Fruit fly (Drosophila melanogaster) whole organism, embryonic: ENCODE results near the gene lqfR.

Experiments
- B-H1 ChIP-seq: fragments of 200-800 bp; sonication (Bioruptor generic); IDR thresholded peaks from 3 replicates; pipeline ENCODE4 v1.3.6; 2022; ENCODE audit warnings: missing biosample characterization, missing genetic modification characterization
- CG10462 ChIP-seq: fragments of 200-800 bp; sonication (Bioruptor generic); optimal IDR thresholded peaks from 2 replicates; lab custom pipeline; 2016; ENCODE audit warnings: missing biosample characterization, missing genetic modification characterization
- CG10565 ChIP-seq: fragments of 200-800 bp; sonication (Bioruptor generic); optimal IDR thresholded peaks from 3 replicates; lab custom pipeline; 2016; ENCODE audit warnings: missing biosample characterization, mild to moderate bottlenecking, missing genetic modification characterization
- CG12219 ChIP-seq: fragments of 200-800 bp; sonication (Bioruptor generic); optimal IDR thresholded peaks from 3 replicates; lab custom pipeline; 2018; ENCODE audit warnings: missing biosample characterization, mild to moderate bottlenecking, missing genetic modification characterization
- CG13894 ChIP-seq: fragments of 200-800 bp; sonication (Bioruptor generic); optimal IDR thresholded peaks from 3 replicates; lab custom pipeline; 2018; ENCODE audit warnings: missing biosample characterization, mild to moderate bottlenecking, missing genetic modification characterization, moderate library complexity
- CG1603 ChIP-seq: fragments of 200-800 bp; sonication (Bioruptor generic); optimal IDR thresholded peaks from 2 replicates; lab custom pipeline; 2019; ENCODE audit warnings: missing biosample characterization, mild to moderate bottlenecking, missing genetic modification characterization, moderate library complexity
- CG16815 ChIP-seq: fragments of 200-800 bp; sonication (Bioruptor generic); optimal IDR thresholded peaks from 3 replicates; lab custom pipeline; 2017; ENCODE audit warnings: missing biosample characterization, mild to moderate bottlenecking, missing genetic modification characterization
- CG17186 ChIP-seq: fragments of 200-800 bp; sonication (Bioruptor generic); optimal IDR thresholded peaks from 3 replicates; lab custom pipeline; 2017; ENCODE audit warnings: missing biosample characterization, missing genetic modification reagents, missing genetic modification characterization
- CG17359 ChIP-seq: fragments of 200-800 bp; sonication (Bioruptor generic); optimal IDR thresholded peaks from 3 replicates; lab custom pipeline; 2018; ENCODE audit warnings: missing biosample characterization, mild to moderate bottlenecking, missing genetic modification characterization, moderate library complexity
- CG18262 ChIP-seq: fragments of 200-800 bp; optimal IDR thresholded peaks from 3 replicates; lab custom pipeline; 2019; ENCODE audit warnings: missing biosample characterization, mild to moderate bottlenecking, missing genetic modification characterization, moderate library complexity
- CG2202 ChIP-seq: fragments of 200-800 bp; sonication (Bioruptor generic); optimal IDR thresholded peaks from 2 replicates; lab custom pipeline; 2018; ENCODE audit warnings: missing biosample characterization, mild to moderate bottlenecking, missing genetic modification characterization
- CG31365 ChIP-seq: fragments of 200-800 bp; sonication (Bioruptor generic); optimal IDR thresholded peaks from 2 replicates; lab custom pipeline; 2018; ENCODE audit warnings: missing biosample characterization, mild to moderate bottlenecking, missing genetic modification characterization
- CG3163 ChIP-seq: fragments of 200-800 bp; sonication (Bioruptor generic); optimal IDR thresholded peaks from 3 replicates; lab custom pipeline; 2016; ENCODE audit warnings: missing biosample characterization, missing genetic modification characterization
- CG4707 ChIP-seq: fragments of 200-800 bp; sonication (Bioruptor generic); optimal IDR thresholded peaks from 2 replicates; lab custom pipeline; 2018; ENCODE audit warnings: missing biosample characterization, mild to moderate bottlenecking, missing genetic modification characterization, moderate library complexity
- CG6654 ChIP-seq: fragments of 200-800 bp; sonication (Bioruptor generic); optimal IDR thresholded peaks from 2 replicates; lab custom pipeline; 2017; ENCODE audit warnings: missing biosample characterization, mild to moderate bottlenecking, missing genetic modification characterization
- CG6791 ChIP-seq: fragments of 200-800 bp; sonication (Bioruptor generic); IDR thresholded peaks from 3 replicates; pipeline ENCODE4 v1.3.6; 2022; ENCODE audit warnings: missing biosample characterization, missing genetic modification characterization; ENCODE audit not compliant: partially characterized antibody
- CG7786 ChIP-seq: fragments of 200-800 bp; sonication (Bioruptor generic); optimal IDR thresholded peaks from 2 replicates; lab custom pipeline; 2016; ENCODE audit warnings: missing biosample characterization, missing genetic modification characterization
- CG7963 ChIP-seq: fragments of 200-800 bp; sonication (Bioruptor generic); IDR thresholded peaks from 3 replicates; pipeline ENCODE4 v1.3.6; 2022; ENCODE audit warnings: missing biosample characterization, missing genetic modification characterization; ENCODE audit not compliant: partially characterized antibody
- CG8359 ChIP-seq: fragments of 200-800 bp; sonication (Bioruptor generic); optimal IDR thresholded peaks from 2 replicates; lab custom pipeline; 2017; ENCODE audit warnings: missing biosample characterization, mild to moderate bottlenecking, missing genetic modification characterization, borderline replicate concordance
- CG9817 ChIP-seq: fragments of 200-800 bp; sonication (Bioruptor generic); optimal IDR thresholded peaks from 2 replicates; lab custom pipeline; 2018; ENCODE audit warnings: missing biosample characterization, mild to moderate bottlenecking, missing genetic modification characterization, moderate library complexity
- Dref ChIP-seq: fragments of 200-800 bp; sonication (Bioruptor generic); IDR thresholded peaks from 2 replicates; pipeline ENCODE4 v1.3.6; 2022; ENCODE audit warnings: missing biosample characterization, missing genetic modification characterization
- Fer3 ChIP-seq: fragments of 200-800 bp; sonication (Bioruptor generic); optimal IDR thresholded peaks from 2 replicates; lab custom pipeline; 2018; ENCODE audit warnings: missing biosample characterization, mild to moderate bottlenecking, missing genetic modification characterization, moderate library complexity
- Gug ChIP-seq: fragments of 200-800 bp; sonication (Bioruptor generic); IDR thresholded peaks from 4 replicates; pipeline ENCODE4 v1.3.6; 2022; ENCODE audit warnings: missing biosample characterization, missing genetic modification characterization
- Hand ChIP-seq: fragments of 200-800 bp; sonication (Bioruptor generic); optimal IDR thresholded peaks from 2 replicates; lab custom pipeline; 2017; ENCODE audit warnings: mild to moderate bottlenecking, missing biosample characterization, missing genetic modification reagents, missing genetic modification characterization
- HmgD ChIP-seq: fragments of 200-800 bp; sonication (Bioruptor generic); optimal IDR thresholded peaks from 3 replicates; lab custom pipeline; 2016; ENCODE audit warnings: missing biosample characterization, missing genetic modification characterization
- HmgZ ChIP-seq: fragments of 200-800 bp; sonication (Bioruptor generic); optimal IDR thresholded peaks from 2 replicates; lab custom pipeline; 2018; ENCODE audit warnings: missing biosample characterization, mild to moderate bottlenecking, missing genetic modification characterization
- Hr3 ChIP-seq: fragments of 200-800 bp; sonication (Bioruptor generic); optimal IDR thresholded peaks from 3 replicates; lab custom pipeline; 2016; ENCODE audit warnings: missing biosample characterization, missing genetic modification characterization
- Kr ChIP-seq: fragments of 200-800 bp; sonication (Bioruptor generic); optimal IDR thresholded peaks from 2 replicates; lab custom pipeline; 2017; ENCODE audit warnings: missing biosample characterization, mild to moderate bottlenecking, missing genetic modification characterization
- Max ChIP-seq: fragments of 200-800 bp; sonication (Bioruptor generic); optimal IDR thresholded peaks from 2 replicates; lab custom pipeline; 2016; ENCODE audit warnings: missing biosample characterization, mild to moderate bottlenecking, missing genetic modification characterization
- Med ChIP-seq: fragments of 200-800 bp; sonication (Bioruptor generic); peaks from one replicate; lab custom pipeline; 2016; ENCODE audit warnings: missing biosample characterization, missing genetic modification characterization, mild to moderate bottlenecking, inconsistent platforms, moderate library complexity
- Mrtf ChIP-seq: fragments of 200-800 bp; sonication (Bioruptor generic); IDR thresholded peaks from 3 replicates; pipeline ENCODE4 v1.3.6; 2022; ENCODE audit warnings: missing biosample characterization, missing genetic modification characterization
- YL-1 ChIP-seq: fragments of 200-800 bp; sonication (Bioruptor generic); optimal IDR thresholded peaks from 3 replicates; lab custom pipeline; 2017; ENCODE audit warnings: missing biosample characterization, mild to moderate bottlenecking, missing genetic modification characterization
- ato ChIP-seq: fragments of 200-800 bp; sonication (Bioruptor generic); IDR thresholded peaks from 2 replicates; pipeline ENCODE4 v1.3.6; 2022; ENCODE audit warnings: missing biosample characterization, missing genetic modification characterization; ENCODE audit not compliant: partially characterized antibody
- bigmax ChIP-seq: fragments of 200-800 bp; sonication (Bioruptor generic); optimal IDR thresholded peaks from 2 replicates; lab custom pipeline; 2018; ENCODE audit warnings: missing biosample characterization, mild to moderate bottlenecking, missing genetic modification characterization
- cas ChIP-seq: fragments of 200-800 bp; sonication (Bioruptor generic); IDR thresholded peaks from 2 replicates; pipeline ENCODE4 v1.3.6; 2022; ENCODE audit warnings: missing biosample characterization, missing genetic modification characterization
- chif ChIP-seq, 2 experiments: fragments of 200-800 bp; sonication (Bioruptor generic); optimal IDR thresholded peaks; 3 replicates each; lab custom pipeline; 2016; ENCODE audit warnings: missing biosample characterization in 2 of 2, missing genetic modification characterization in 2 of 2
- chm ChIP-seq: fragments of 200-800 bp; sonication (Bioruptor generic); IDR thresholded peaks from 2 replicates; pipeline ENCODE4 v1.3.6; 2022; ENCODE audit warnings: missing biosample characterization, missing genetic modification characterization
- ci ChIP-seq: fragments of 200-800 bp; sonication (Bioruptor generic); IDR thresholded peaks from 3 replicates; pipeline ENCODE4 v1.3.6; 2022; ENCODE audit warnings: missing biosample characterization, missing genetic modification characterization
- dimm ChIP-seq: fragments of 200-800 bp; sonication (Bioruptor generic); IDR thresholded peaks from 2 replicates; pipeline ENCODE4 v1.3.6; 2022; ENCODE audit warnings: missing biosample characterization, missing genetic modification characterization
- gce ChIP-seq: fragments of 200-800 bp; sonication (Bioruptor generic); IDR thresholded peaks from 3 replicates; pipeline ENCODE4 v1.3.6; 2022; ENCODE audit warnings: missing biosample characterization, missing genetic modification characterization
- h ChIP-seq: fragments of >200 bp; optimal IDR thresholded peaks from 2 replicates; lab custom pipeline; 2017
- jumu ChIP-seq: fragments of 200-800 bp; sonication (Bioruptor generic); optimal IDR thresholded peaks from 3 replicates; lab custom pipeline; 2016; ENCODE audit warnings: missing biosample characterization, missing genetic modification characterization
- maf-S ChIP-seq: fragments of 200-800 bp; sonication (Bioruptor generic); optimal IDR thresholded peaks from 2 replicates; lab custom pipeline; 2016; ENCODE audit warnings: missing biosample characterization, missing genetic modification characterization
- org-1 ChIP-seq: fragments of 200-800 bp; sonication (Bioruptor generic); optimal IDR thresholded peaks from 2 replicates; lab custom pipeline; 2017; ENCODE audit warnings: missing biosample characterization, missing genetic modification characterization
- sisA ChIP-seq: fragments of 200-800 bp; sonication (Bioruptor generic); IDR thresholded peaks from 2 replicates; pipeline ENCODE4 v1.3.6; 2022; ENCODE audit warnings: missing biosample characterization, missing genetic modification characterization
- slbo ChIP-seq: fragments of 200-800 bp; sonication (Bioruptor generic); IDR thresholded peaks from 2 replicates; pipeline ENCODE4 v1.3.6; 2022; ENCODE audit warnings: missing biosample characterization, missing genetic modification characterization
- sna ChIP-seq: fragments of 200-800 bp; sonication (Bioruptor generic); IDR thresholded peaks from 2 replicates; pipeline ENCODE4 v1.3.6; 2022; ENCODE audit warnings: missing biosample characterization, missing genetic modification characterization; ENCODE audit not compliant: partially characterized antibody
- tll ChIP-seq, 2 experiments: fragments of 200-800 bp in 1 of 2; fragments of >200 bp in 1 of 2; sonication (Bioruptor generic) in 1 of 2; optimal IDR thresholded peaks; 2 replicates each; lab custom pipeline; 2017 to 2019; ENCODE audit warnings: missing biosample characterization in 2 of 2, missing genetic modification characterization in 2 of 2, mild to moderate bottlenecking in 1 of 2, moderate library complexity in 1 of 2
- twi ChIP-seq: fragments of 200-800 bp; optimal IDR thresholded peaks from 2 replicates; lab custom pipeline; 2019; ENCODE audit warnings: missing biosample characterization, mild to moderate bottlenecking, missing genetic modification characterization, moderate library complexity
- unpg ChIP-seq: fragments of 200-800 bp; sonication (Bioruptor generic); optimal IDR thresholded peaks from 3 replicates; lab custom pipeline; 2018; ENCODE audit warnings: missing biosample characterization, mild to moderate bottlenecking, missing genetic modification characterization, moderate library complexity
- zen ChIP-seq: fragments of 200-800 bp; sonication (Bioruptor generic); optimal IDR thresholded peaks from 3 replicates; lab custom pipeline; 2018; ENCODE audit warnings: missing biosample characterization, mild to moderate bottlenecking, missing genetic modification characterization, moderate library complexity

lqfR gene

dm6 chr3R:22375674-22376073, 35.4 kb upstream of the lqfR start, which contains the start of gene CG18596 (continued):
- TF ChIP-seq CG9817 (tag; lab: Kevin White, UChicago) (no peak), CG31365 (no peak), unpg (no peak), Mrtf (GFP tag; lab: Robert Waterston, UW) (no peak), sna (GFP tag; lab: Robert Waterston, UW) (peak; percentile 97), Gug (GFP tag; lab: Robert Waterston, UW) (no peak), h (lab: Kevin White, UChicago) (no peak), sisA (GFP tag; lab: Robert Waterston, UW) (no peak), CG4707 (GFP tag; lab: Kevin White, UChicago) (no peak), CG13894 (tag; lab: Kevin White, UChicago) (no peak), CG7963 (GFP tag; lab: Robert Waterston, UW) (peak; percentile 61; the same call in 1 of the 3 replicates), Max (no peak), CG12219 (no peak), HmgD (GFP tag; lab: Kevin White, UChicago) (no peak), cas (GFP tag; lab: Robert Waterston, UW) (no peak), maf-S (GFP tag; lab: Kevin White, UChicago) (no peak), CG17359 (no peak), CG3163 (GFP tag; lab: Kevin White, UChicago) (no peak), CG1603 (tag; lab: Kevin White, UChicago) (peak; percentile 32), org-1 (no peak), gce (GFP tag; lab: Robert Waterston, UW) (no peak), ato (GFP tag; lab: Robert Waterston, UW) (peak; percentile 84), CG2202 (tag; lab: Kevin White, UChicago) (no peak), CG6654 (no peak), dimm (GFP tag; lab: Robert Waterston, UW) (no peak), tll (GFP tag; optimal IDR thresholded peaks at IDR 0.05; lab: Kevin White, UChicago) (peak in 1 of 2 experiments; percentile 82), CG8359 (no peak), HmgZ (tag; lab: Kevin White, UChicago) (no peak), CG10565 (no peak), CG17186 (GFP tag; lab: Kevin White, UChicago) (no peak), Dref (GFP tag; lab: Robert Waterston, UW) (peak; percentile 64), YL-1 (peak; percentile 56), Med (GFP tag; lab: Kevin White, UChicago) (peak; percentile 55), zen (tag; lab: Kevin White, UChicago) (no peak), slbo (GFP tag; lab: Robert Waterston, UW) (no peak), jumu (GFP tag; lab: Kevin White, UChicago) (no peak), bigmax (no peak), CG16815 (GFP tag; lab: Kevin White, UChicago) (no peak), CG10462 (no peak), twi (tag; lab: Kevin White, UChicago) (no peak), B-H1 (GFP tag; lab: Robert Waterston, UW) (no peak), chm (GFP tag; lab: Robert Waterston, UW) (0 out of 2 replicates have a peak, but pooled peaks have one; percentile 41), ci (no peak), chif (GFP tag; optimal IDR thresholded peaks at IDR 0.05; lab: Kevin White, UChicago) (no peak), CG6791 (peak; percentile 85), Fer3 (no peak), Kr (GFP tag; lab: Kevin White, UChicago) (peak; percentile 38), CG7786 (GFP tag; lab: Kevin White, UChicago) (no peak), CG18262 (tag; lab: Kevin White, UChicago) (no peak), Hand (GFP tag; lab: Kevin White, UChicago) (no peak), Hr3 (GFP tag; lab: Kevin White, UChicago) (no peak)
